Fruit fly (Drosophila melanogaster): ENCODE results near the gene CG14286.

Gene CG14286

DNA sequence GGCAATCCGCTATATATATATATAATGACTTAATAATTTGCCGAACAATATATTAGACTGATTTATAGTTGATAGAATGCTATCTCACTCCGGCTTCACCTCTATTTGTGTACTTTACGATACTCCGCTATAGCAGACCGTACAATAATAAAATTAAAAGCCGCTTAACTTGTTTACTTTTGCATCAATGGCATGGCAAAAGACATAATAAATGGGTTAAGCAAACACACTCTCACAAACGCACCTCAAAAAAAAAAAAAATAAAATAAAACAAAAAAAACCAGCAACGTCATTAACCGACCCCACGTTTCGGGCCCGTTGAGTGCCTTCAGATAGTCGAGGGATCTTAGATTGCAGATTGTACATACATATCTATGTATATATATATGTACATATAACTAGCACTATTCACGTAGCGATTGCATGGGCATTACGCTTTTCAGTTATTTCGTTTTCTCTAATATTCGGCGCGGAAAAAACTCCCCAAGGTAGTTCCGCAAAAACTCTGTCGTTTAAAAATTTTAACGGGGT lies 44.0 kb downstream of the CG14286 start:
- TF ChIP-seq Mio (GFP tag; optimal IDR thresholded peaks at IDR 0.05): no peak
- TF ChIP-seq Dfd (GFP tag; optimal IDR thresholded peaks at IDR 0.05): no peak
- TF ChIP-seq CrebA (GFP tag; optimal IDR thresholded peaks at IDR 0.05; ENCODE audit: borderline replicate concordance): no peak
- no peak for TF ChIP-seq pan (optimal IDR thresholded peaks at IDR 0.05)
- TF ChIP-seq dmrt93B (GFP tag; optimal IDR thresholded peaks at IDR 0.05): no peak
- no peak for TF ChIP-seq sv (GFP tag; optimal IDR thresholded peaks at IDR 0.05)
- no peak for TF ChIP-seq woc (GFP tag; optimal IDR thresholded peaks at IDR 0.05)
- TF ChIP-seq N (GFP tag; optimal IDR thresholded peaks at IDR 0.05): no peak
- TF ChIP-seq lola (GFP tag; optimal IDR thresholded peaks at IDR 0.05): no peak
- TF ChIP-seq CG9705 (GFP tag; optimal IDR thresholded peaks at IDR 0.05): no peak
- TF ChIP-seq dl (GFP tag; optimal IDR thresholded peaks at IDR 0.05; ENCODE audit: insufficient read depth in 1 of 2, partially characterized antibody in 2 of 2): no peak
- no peak for TF ChIP-seq tai (GFP tag; optimal IDR thresholded peaks at IDR 0.05)
- no peak for TF ChIP-seq br (GFP tag; optimal IDR thresholded peaks at IDR 0.05)
- no peak for TF ChIP-seq Hnf4 (GFP tag; optimal IDR thresholded peaks at IDR 0.05)
- no peak for TF ChIP-seq Hr78 (GFP tag; optimal IDR thresholded peaks at IDR 0.05)

DNA sequence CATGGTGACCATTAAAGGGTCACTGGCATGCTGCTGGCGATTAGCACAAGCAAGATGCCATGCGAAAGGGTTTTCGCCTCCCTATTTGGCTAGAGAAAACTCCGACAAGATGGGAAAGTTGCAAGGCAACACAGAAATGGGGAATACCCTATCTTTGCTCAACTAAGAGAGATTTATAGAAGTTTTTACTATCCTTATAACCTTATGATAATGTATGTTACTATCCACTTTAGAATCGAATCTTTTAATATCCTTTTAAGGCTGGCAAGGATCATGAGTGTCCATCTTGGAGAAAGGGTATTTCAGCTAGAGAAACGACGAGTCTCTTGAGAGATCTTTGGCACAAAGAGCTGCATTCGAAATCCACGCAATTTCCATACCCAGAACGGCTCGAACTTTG lies 45.8 kb downstream of the CG14286 start:
- TF ChIP-seq CG9705 (GFP tag; optimal IDR thresholded peaks at IDR 0.05): no peak
- TF ChIP-seq Hnf4 (GFP tag; optimal IDR thresholded peaks at IDR 0.05): no peak

DNA sequence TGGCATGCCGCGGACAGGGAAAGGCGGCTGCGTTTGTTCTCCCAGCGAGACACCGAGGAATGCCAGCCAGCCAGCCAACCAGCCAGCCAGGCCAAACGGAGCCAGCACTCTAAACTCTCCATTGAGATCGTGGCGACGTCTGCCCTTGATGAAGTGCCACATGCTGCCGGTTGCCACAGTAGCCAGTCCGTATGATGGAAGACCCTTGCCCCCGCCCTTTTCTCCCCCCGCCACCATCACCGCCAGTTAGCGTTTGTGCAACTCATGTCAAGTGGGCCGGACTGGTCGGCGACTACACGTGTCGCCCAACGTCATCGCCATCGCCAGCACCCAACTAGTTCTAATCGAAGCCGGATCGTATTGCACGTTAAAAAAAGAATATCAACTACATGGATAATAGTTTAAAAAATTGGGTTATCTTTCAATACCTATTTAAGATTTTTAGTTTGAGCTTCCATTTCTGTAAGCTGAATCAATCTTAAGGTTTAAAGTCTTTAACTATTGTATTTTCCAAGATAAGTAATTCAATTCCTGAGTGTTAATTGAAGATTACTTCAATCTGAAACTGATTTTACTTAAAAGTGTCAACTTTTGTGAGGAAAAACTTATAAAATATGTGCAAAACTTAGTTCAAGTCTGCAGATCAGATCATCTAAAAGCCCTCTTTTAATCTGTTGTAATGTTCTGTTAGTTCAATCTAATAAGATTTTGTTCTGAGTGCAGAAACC lies 46.5 kb downstream of the CG14286 start:
- TF ChIP-seq Dif (GFP tag; optimal IDR thresholded peaks at IDR 0.05; ENCODE audit: partially characterized antibody) (no peak), psq (GFP tag; optimal IDR thresholded peaks at IDR 0.05) (no peak), Dfd (GFP tag; optimal IDR thresholded peaks at IDR 0.05) (no peak), N (GFP tag; optimal IDR thresholded peaks at IDR 0.05) (no peak), Hr83 (GFP tag; optimal IDR thresholded peaks at IDR 0.05; ENCODE audit: poor library complexity, severe bottlenecking) (no peak), Hnf4 (GFP tag; optimal IDR thresholded peaks at IDR 0.05) (no peak), h (GFP tag; optimal IDR thresholded peaks at IDR 0.05) (no peak), Mio (GFP tag; optimal IDR thresholded peaks at IDR 0.05) (no peak), CG32264 (GFP tag; optimal IDR thresholded peaks at IDR 0.05) (no peak), OdsH (GFP tag; optimal IDR thresholded peaks at IDR 0.05) (no peak), sv (GFP tag; optimal IDR thresholded peaks at IDR 0.05) (no peak), Vsx2 (GFP tag; optimal IDR thresholded peaks at IDR 0.05; ENCODE audit: partially characterized antibody) (no peak), foxo (GFP tag; optimal IDR thresholded peaks at IDR 0.05) (no peak), Hr78 (GFP tag; optimal IDR thresholded peaks at IDR 0.05) (no peak), fru (GFP tag; optimal IDR thresholded peaks at IDR 0.05) (no peak)

DNA sequence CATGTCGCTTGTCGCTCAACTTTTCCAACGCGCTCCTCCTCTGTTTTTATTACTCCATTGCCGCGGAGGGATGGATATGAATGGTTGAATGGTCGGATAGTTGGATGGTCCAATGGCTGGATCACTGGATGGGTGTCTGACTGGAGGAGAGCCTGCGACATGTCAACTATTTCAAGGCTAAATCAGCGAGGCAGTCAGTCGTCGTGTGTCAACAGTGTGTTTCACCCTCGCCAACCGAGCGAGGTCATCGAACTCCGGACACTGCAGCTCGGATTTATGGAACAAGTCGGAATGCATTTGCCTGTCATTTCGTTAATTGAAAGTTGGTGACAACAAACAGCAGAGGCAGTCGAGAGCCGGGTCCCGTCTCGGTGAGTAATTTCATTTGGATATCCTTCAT lies 48.1 kb downstream of the CG14286 start:
- no peak for TF ChIP-seq Jra (GFP tag; optimal IDR thresholded peaks at IDR 0.05)
- no peak for TF ChIP-seq HLH106 (tag; optimal IDR thresholded peaks at IDR 0.05)
- no peak for TF ChIP-seq sage (GFP tag; optimal IDR thresholded peaks at IDR 0.05)
- TF ChIP-seq Sp1 (GFP tag; optimal IDR thresholded peaks at IDR 0.05): no peak
- TF ChIP-seq Mio (GFP tag; optimal IDR thresholded peaks at IDR 0.05): no peak
- no peak for TF ChIP-seq jim (GFP tag; optimal IDR thresholded peaks at IDR 0.05)
- no peak for TF ChIP-seq dmrt93B (GFP tag; optimal IDR thresholded peaks at IDR 0.05)
- TF ChIP-seq Myc (optimal IDR thresholded peaks at IDR 0.05): no peak
- TF ChIP-seq fru (GFP tag; optimal IDR thresholded peaks at IDR 0.05): no peak
- no peak for TF ChIP-seq dl (GFP tag; optimal IDR thresholded peaks at IDR 0.05; ENCODE audit: insufficient read depth in 1 of 2, partially characterized antibody in 2 of 2)
- no peak for TF ChIP-seq Hr78 (GFP tag; optimal IDR thresholded peaks at IDR 0.05)
- TF ChIP-seq ey (GFP tag; optimal IDR thresholded peaks at IDR 0.05): no peak
- no peak for TF ChIP-seq Rel (GFP tag; optimal IDR thresholded peaks at IDR 0.05)
- no peak for TF ChIP-seq Rel (tag; optimal IDR thresholded peaks at IDR 0.05)
- no peak for TF ChIP-seq foxo (GFP tag; optimal IDR thresholded peaks at IDR 0.05)

Measured in whole organism, wandering third instar larva.